Fruit fly (Drosophila melanogaster) whole organism: ENCODE results near the gene CG18530.

Experiments
- CG8478 ChIP-seq: fragments of >200 bp; optimal IDR thresholded peaks from 2 replicates; lab custom pipeline; 2018; ENCODE audit warnings: inconsistent platforms
- Dll ChIP-seq: fragments of >200 bp; optimal IDR thresholded peaks from 2 replicates; lab custom pipeline; 2017
- EcR ChIP-seq, 2 experiments: fragments of >200 bp; optimal IDR thresholded peaks; 2 replicates each; lab custom pipeline; 2017; ENCODE audit warnings: missing biosample characterization in 2 of 2, missing genetic modification characterization in 2 of 2, missing genetic modification reagents in 2 of 2
- pan ChIP-seq: fragments of >200 bp; optimal IDR thresholded peaks from 2 replicates; lab custom pipeline; 2017
- psq ChIP-seq: fragments of >200 bp; optimal IDR thresholded peaks from 2 replicates; lab custom pipeline; 2017
- usp ChIP-seq: fragments of >200 bp; optimal IDR thresholded peaks from 2 replicates; lab custom pipeline; 2017; ENCODE audit warnings: missing biosample characterization, missing genetic modification characterization, mixed read lengths

The CG18530 gene

DNA sequence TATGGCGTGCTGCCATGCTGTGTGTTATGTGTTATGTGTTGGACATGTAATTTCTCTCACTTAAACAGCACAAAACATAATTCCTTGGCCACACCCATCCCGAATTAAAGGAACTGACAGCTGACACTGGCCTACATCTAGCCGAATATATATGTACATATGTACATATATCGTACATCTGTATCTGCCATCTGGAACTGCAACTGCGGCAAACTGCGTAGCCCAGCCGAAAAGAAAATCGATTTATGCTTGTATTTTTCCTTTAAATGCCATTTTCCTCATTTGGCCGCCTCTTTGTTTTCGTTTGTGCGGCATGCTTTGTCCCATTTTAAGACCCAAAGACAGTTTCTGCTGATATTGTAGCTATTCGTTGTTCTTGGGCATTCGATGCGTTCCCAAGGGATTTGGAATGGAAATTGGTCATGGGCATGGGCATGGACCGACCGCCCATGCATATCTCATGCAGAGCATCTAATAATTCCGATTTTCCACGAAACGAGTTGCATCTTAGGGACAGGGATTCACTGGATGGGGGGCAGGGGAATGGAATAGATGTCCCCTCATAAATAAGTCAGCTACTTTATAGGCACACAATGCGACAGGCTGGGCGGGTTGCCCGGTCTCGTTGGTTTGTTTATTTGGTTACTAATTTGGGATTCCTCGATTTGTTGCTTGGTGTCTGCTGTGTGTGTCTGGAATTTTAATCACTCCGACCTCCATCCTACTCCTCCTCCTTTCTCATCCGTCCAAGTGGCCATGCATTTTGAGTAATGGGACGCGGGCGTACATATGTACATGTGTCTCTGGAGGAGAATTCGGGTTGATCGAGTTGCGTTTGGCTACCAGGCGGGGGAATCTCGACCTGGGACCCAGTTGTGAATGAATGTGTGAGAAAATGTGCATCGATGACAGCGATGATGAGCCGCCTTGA lies 16.2 kb downstream of the CG18530 start:
- TF ChIP-seq Dll (lab: Kevin White, UChicago) = no peak
- no peak for TF ChIP-seq usp (GFP tag; lab: Kevin White, UChicago)
- no peak for TF ChIP-seq psq (lab: Kevin White, UChicago)
- no peak for TF ChIP-seq CG8478
- no peak for TF ChIP-seq pan (lab: Kevin White, UChicago)
- no peak for TF ChIP-seq EcR (GFP tag; optimal IDR thresholded peaks at IDR 0.05; lab: Kevin White, UChicago)

DNA sequence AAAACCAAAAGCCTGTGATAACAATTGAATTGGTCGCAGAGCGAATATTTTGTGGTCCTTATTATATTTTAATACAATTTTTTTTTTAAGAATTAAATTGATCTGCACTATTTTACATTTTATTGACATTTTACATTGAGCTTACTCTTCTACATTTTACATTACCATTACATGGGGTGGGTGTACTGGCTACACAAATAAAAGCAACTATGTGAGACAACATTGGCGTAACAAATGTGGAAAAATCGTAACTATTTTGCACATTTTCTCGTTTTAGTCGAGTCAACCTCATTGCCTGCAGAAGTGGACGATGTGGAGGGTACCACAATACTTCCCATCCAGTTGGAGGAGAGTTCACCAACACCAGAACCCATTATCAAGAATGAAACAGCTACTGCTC lies 17.4 kb downstream of the CG18530 start:
- TF ChIP-seq pan (lab: Kevin White, UChicago) (no peak), psq (lab: Kevin White, UChicago) (no peak), usp (GFP tag; lab: Kevin White, UChicago) (no peak), Dll (lab: Kevin White, UChicago) (no peak), EcR (GFP tag; optimal IDR thresholded peaks at IDR 0.05; lab: Kevin White, UChicago) (no peak), CG8478 (no peak)

DNA sequence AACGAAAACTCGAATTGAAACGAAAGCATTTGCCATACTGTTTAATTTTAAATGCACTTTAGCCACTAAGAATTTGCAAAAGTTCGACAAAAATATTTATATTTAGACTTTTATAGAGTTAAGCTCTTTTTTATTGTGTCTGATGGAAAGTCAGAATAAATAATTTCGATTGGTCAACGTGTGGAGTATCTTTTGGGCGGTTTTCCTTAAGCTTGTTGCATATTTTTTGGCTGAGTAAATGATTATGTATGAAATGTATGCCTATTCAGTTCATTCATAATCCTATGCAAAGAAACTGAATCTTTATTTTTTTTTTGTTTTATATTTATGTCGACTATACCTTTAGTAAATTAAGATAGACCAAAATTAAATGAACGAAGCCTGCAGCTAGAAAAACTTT lies 19.6 kb downstream of the CG18530 start:
- no peak for TF ChIP-seq CG8478
- no peak for TF ChIP-seq usp (GFP tag; lab: Kevin White, UChicago)
- TF ChIP-seq Dll (lab: Kevin White, UChicago) = no peak
- no peak for TF ChIP-seq psq (lab: Kevin White, UChicago)
- no peak for TF ChIP-seq EcR (GFP tag; optimal IDR thresholded peaks at IDR 0.05; lab: Kevin White, UChicago)

DNA sequence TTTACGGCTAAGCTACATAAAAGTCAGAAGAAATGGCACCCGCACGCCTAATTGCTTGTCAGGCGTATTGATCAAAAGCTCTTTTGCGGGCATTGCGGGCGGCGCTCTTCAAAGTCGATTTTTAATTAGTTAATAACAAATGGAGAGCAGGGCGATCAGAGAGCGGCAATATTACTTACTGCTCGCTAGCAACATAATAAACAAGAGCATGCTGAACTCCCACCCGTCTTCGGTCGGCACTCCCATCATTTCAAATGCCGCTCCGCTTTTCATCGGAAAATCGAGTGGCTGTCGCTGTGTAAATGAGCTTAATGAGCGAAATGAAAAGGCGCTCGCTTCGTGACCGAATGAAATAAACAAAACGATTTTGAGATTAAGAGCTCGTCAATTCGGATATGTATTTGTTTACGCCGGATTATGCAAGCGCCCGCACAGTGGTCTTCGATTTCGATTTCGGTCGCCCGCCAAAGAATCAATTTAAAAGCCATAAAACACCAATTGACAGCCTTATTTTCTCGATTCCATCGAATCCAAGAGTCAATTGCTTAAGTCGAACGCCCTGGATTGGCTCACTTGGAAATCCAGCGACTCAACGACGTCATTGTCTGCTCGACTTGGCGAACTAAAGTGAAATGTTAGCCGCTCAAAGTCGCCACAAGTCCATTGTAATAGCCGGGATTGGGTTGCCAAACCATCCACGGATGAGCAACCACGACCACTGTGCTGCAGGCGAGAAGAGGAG lies 20.5 kb downstream of the CG18530 start:
- TF ChIP-seq Dll (lab: Kevin White, UChicago) (no peak), usp (GFP tag; lab: Kevin White, UChicago) (no peak), psq (lab: Kevin White, UChicago) (no peak), pan (lab: Kevin White, UChicago) (no peak), EcR (GFP tag; optimal IDR thresholded peaks at IDR 0.05; lab: Kevin White, UChicago) (no peak), CG8478 (no peak)

- TF ChIP-seq Dll (lab: Kevin White, UChicago) (no peak), pan (lab: Kevin White, UChicago) (no peak), EcR (GFP tag; optimal IDR thresholded peaks at IDR 0.05; lab: Kevin White, UChicago) (no peak), CG8478 (no peak), usp (GFP tag; lab: Kevin White, UChicago) (no peak), psq (lab: Kevin White, UChicago) (no peak)
Observed at dm6 chr3R:12654253-12654623, 21.1 kb downstream of the CG18530 start, which contains the start of gene CG6225. Gene CG6225 (plus strand): TSS chr3R:12654577.

DNA sequence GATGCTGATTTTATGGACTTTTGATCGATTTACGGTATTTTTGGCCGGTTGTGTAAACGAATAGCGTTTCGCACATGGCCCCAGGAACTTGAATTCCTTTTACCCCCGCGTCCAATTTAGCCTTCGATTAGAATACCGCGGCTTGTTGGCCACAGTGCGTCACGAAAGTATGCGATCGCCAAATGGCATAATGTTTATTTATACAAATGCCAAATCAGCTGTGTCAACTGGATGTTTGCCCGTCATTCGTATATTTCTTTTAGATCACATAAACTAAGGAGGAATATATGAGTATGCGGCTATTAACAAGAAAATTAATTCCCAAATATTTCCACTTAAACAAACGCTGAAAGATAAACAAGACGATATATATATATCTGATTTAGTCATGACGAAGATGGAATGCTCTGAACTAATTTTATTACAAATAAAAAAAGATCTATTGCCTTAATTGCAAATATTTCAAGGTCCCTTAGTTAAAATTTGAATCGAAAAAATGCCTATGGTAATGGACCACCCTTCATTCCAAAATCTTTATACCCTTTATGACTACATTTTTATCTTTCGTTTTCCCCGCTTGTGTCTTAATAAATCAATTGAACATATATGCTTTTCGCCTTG lies 23.9 kb downstream of the CG18530 start:
- TF ChIP-seq psq (lab: Kevin White, UChicago) (no peak), Dll (lab: Kevin White, UChicago) (no peak), pan (lab: Kevin White, UChicago) (no peak), CG8478 (no peak), EcR (GFP tag; optimal IDR thresholded peaks at IDR 0.05; lab: Kevin White, UChicago) (no peak), usp (GFP tag; lab: Kevin White, UChicago) (no peak)

DNA sequence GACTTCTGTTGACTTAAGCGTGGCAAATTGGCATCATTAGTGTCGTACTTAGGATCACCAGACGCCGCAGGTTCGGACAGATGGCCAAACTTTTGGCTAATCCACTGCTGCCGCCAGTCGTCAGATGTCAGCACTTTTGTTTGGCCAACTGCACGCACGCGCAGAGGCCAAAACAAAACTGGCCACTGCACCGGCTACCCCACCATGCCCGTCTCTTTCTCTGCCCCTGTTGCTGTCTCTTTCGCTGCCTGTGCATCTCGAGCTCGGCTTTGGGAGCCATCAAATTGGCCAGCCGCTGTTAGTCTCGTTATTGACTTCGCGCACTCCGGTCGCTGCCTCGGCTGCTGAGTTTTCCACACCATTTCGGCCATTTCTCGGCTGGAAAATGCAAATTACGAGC lies 29.4 kb downstream of the CG18530 start, which contains the start of gene CG14395:
Gene CG14395, plus strand, starts transcription at position 301 of the 400 bp plus-strand sequence.
- TF ChIP-seq EcR (GFP tag; optimal IDR thresholded peaks at IDR 0.05; lab: Kevin White, UChicago) (no peak), CG8478 (no peak), Dll (lab: Kevin White, UChicago) (no peak)

dm6 chr3R:12666206-12666834 lies 33.2 kb downstream of the CG18530 start:
- TF ChIP-seq EcR (GFP tag; optimal IDR thresholded peaks at IDR 0.05; lab: Kevin White, UChicago) (no peak), usp (GFP tag; lab: Kevin White, UChicago) (no peak), psq (lab: Kevin White, UChicago) (no peak), pan (lab: Kevin White, UChicago) (no peak), Dll (lab: Kevin White, UChicago) (no peak), CG8478 (no peak)

- TF ChIP-seq CG8478 = no peak
- TF ChIP-seq usp (GFP tag; lab: Kevin White, UChicago) = no peak
- no peak for TF ChIP-seq psq (lab: Kevin White, UChicago)
- TF ChIP-seq pan (lab: Kevin White, UChicago) = no peak
- no peak for TF ChIP-seq Dll (lab: Kevin White, UChicago)
- TF ChIP-seq EcR (GFP tag; optimal IDR thresholded peaks at IDR 0.05; lab: Kevin White, UChicago) = no peak
Observed at dm6 chr3R:12674041-12674623, 41.0 kb downstream of the CG18530 start, which contains the start of gene Gnmt. Gene Gnmt (plus strand): TSS chr3R:12674608.

DNA sequence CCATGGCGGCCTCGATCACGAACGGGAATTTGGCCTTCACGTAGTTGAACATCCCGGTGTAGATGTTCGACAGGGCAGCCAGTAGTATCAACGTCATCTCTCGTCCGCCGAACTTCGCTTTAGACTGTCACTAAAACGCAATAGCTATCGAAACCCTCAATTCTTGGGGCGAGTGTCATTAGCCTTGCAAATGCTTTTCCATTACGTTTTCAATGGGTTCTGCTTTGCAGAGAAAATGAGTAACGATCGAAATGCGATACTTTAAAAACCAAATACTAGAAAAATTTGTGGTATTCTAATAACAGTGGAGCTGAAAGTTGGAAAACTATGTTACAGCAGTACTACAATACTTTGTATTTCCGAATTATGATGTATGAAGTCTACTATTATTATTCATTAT lies 43.0 kb downstream of the CG18530 start, which contains the start of gene CG43630:
Gene CG43630, minus strand, starts transcription at position 101 of the 400 bp plus-strand sequence.
- no peak for TF ChIP-seq psq (lab: Kevin White, UChicago)
- no peak for TF ChIP-seq Dll (lab: Kevin White, UChicago)
- no peak for TF ChIP-seq usp (GFP tag; lab: Kevin White, UChicago)
- TF ChIP-seq pan (lab: Kevin White, UChicago) = no peak
- no peak for TF ChIP-seq CG8478
- TF ChIP-seq EcR (GFP tag; optimal IDR thresholded peaks at IDR 0.05; lab: Kevin White, UChicago) = no peak
